Fruit fly (Drosophila melanogaster) whole organism, embryonic: ENCODE measurements around the gene Gs2.

Experiments
- Atf3 ChIP-seq: fragments of 200-800 bp; sonication (Bioruptor generic); optimal IDR thresholded peaks from 3 replicates; lab custom pipeline; 2016; ENCODE audit warnings: missing biosample characterization, missing genetic modification characterization
- Awh ChIP-seq: fragments of 200-800 bp; sonication (Bioruptor generic); IDR thresholded peaks from 2 replicates; pipeline ENCODE4, ENCODE4 v1.3.6; 2022; ENCODE audit warnings: missing biosample characterization, missing genetic modification characterization
- B-H1 ChIP-seq: fragments of 200-800 bp; sonication (Bioruptor generic); IDR thresholded peaks from 3 replicates; pipeline ENCODE4 v1.3.6; 2022; ENCODE audit warnings: missing biosample characterization, missing genetic modification characterization
- CG10274 ChIP-seq: fragments of 200-800 bp; sonication (Bioruptor generic); optimal IDR thresholded peaks from 3 replicates; lab custom pipeline; 2017; ENCODE audit warnings: missing biosample characterization, mild to moderate bottlenecking, missing genetic modification characterization
- CG10321 ChIP-seq: fragments of 200-800 bp; sonication (Bioruptor generic); IDR thresholded peaks from 2 replicates; pipeline ENCODE4 v1.3.6; 2022; ENCODE audit warnings: missing biosample characterization, missing genetic modification characterization
- CG10565 ChIP-seq: fragments of 200-800 bp; sonication (Bioruptor generic); optimal IDR thresholded peaks from 3 replicates; lab custom pipeline; 2016; ENCODE audit warnings: missing biosample characterization, mild to moderate bottlenecking, missing genetic modification characterization
- CG14014 ChIP-seq: fragments of 200-800 bp; sonication (Bioruptor generic); IDR thresholded peaks from 2 replicates; pipeline ENCODE4 v1.3.6; 2022; ENCODE audit warnings: missing biosample characterization, missing genetic modification characterization
- CG14710 ChIP-seq: fragments of 200-800 bp; sonication (Bioruptor generic); optimal IDR thresholded peaks from 3 replicates; lab custom pipeline; 2019; ENCODE audit warnings: missing biosample characterization, mild to moderate bottlenecking, missing genetic modification characterization, moderate library complexity
- CG1603 ChIP-seq: fragments of 200-800 bp; sonication (Bioruptor generic); optimal IDR thresholded peaks from 2 replicates; lab custom pipeline; 2019; ENCODE audit warnings: missing biosample characterization, mild to moderate bottlenecking, missing genetic modification characterization, moderate library complexity
- CG17359 ChIP-seq: fragments of 200-800 bp; sonication (Bioruptor generic); optimal IDR thresholded peaks from 3 replicates; lab custom pipeline; 2018; ENCODE audit warnings: missing biosample characterization, mild to moderate bottlenecking, missing genetic modification characterization, moderate library complexity
- CG17612 ChIP-seq: fragments of 200-800 bp; sonication (Bioruptor generic); IDR thresholded peaks from 2 replicates; pipeline ENCODE4 v1.3.6; 2022; ENCODE audit warnings: missing biosample characterization, missing genetic modification characterization
- CG2202 ChIP-seq: fragments of 200-800 bp; sonication (Bioruptor generic); optimal IDR thresholded peaks from 2 replicates; lab custom pipeline; 2018; ENCODE audit warnings: missing biosample characterization, mild to moderate bottlenecking, missing genetic modification characterization
- CG2712 ChIP-seq: fragments of 200-800 bp; optimal IDR thresholded peaks from 3 replicates; lab custom pipeline; 2019; ENCODE audit warnings: missing biosample characterization, mild to moderate bottlenecking, missing genetic modification characterization, moderate library complexity
- CG3065 ChIP-seq: fragments of 200-800 bp; sonication (Bioruptor generic); optimal IDR thresholded peaks from 2 replicates; lab custom pipeline; 2016; ENCODE audit warnings: missing biosample characterization, missing genetic modification characterization
- CG34376 ChIP-seq: fragments of 200-800 bp; sonication (Bioruptor generic); optimal IDR thresholded peaks from 2 replicates; lab custom pipeline; 2018; ENCODE audit warnings: missing biosample characterization, mild to moderate bottlenecking, missing genetic modification characterization
- CG4820 ChIP-seq: fragments of 200-800 bp; sonication (Bioruptor generic); optimal IDR thresholded peaks from 3 replicates; lab custom pipeline; 2016; ENCODE audit warnings: missing biosample characterization, missing genetic modification characterization
- CG5245 ChIP-seq: fragments of 200-800 bp; sonication (Bioruptor generic); optimal IDR thresholded peaks from 3 replicates; lab custom pipeline; 2016; ENCODE audit warnings: missing biosample characterization, missing genetic modification characterization
- CG6689 ChIP-seq: fragments of 200-800 bp; sonication (Bioruptor generic); IDR thresholded peaks from 2 replicates; pipeline ENCODE4 v1.3.6; 2022; ENCODE audit warnings: missing biosample characterization, missing genetic modification characterization
- CG7928 ChIP-seq: fragments of 200-800 bp; sonication (Bioruptor generic); optimal IDR thresholded peaks from 2 replicates; lab custom pipeline; 2017; ENCODE audit warnings: missing biosample characterization, mild to moderate bottlenecking, missing genetic modification characterization
- CG7963 ChIP-seq: fragments of 200-800 bp; sonication (Bioruptor generic); IDR thresholded peaks from 3 replicates; pipeline ENCODE4 v1.3.6; 2022; ENCODE audit warnings: missing biosample characterization, missing genetic modification characterization; ENCODE audit not compliant: partially characterized antibody
- CG8089 ChIP-seq: fragments of 200-800 bp; sonication (Bioruptor generic); optimal IDR thresholded peaks from 3 replicates; lab custom pipeline; 2016; ENCODE audit warnings: missing biosample characterization, missing genetic modification characterization
- CG8478 ChIP-seq: fragments of >200 bp; optimal IDR thresholded peaks from 2 replicates; lab custom pipeline; 2018
- CG9437 ChIP-seq: fragments of 200-800 bp; sonication (Bioruptor generic); optimal IDR thresholded peaks from 2 replicates; lab custom pipeline; 2018; ENCODE audit warnings: missing biosample characterization, mild to moderate bottlenecking, missing genetic modification characterization
- CG9797 ChIP-seq: fragments of 200-800 bp; sonication (Bioruptor generic); optimal IDR thresholded peaks from 3 replicates; lab custom pipeline; 2018; ENCODE audit warnings: missing biosample characterization, mild to moderate bottlenecking, missing genetic modification characterization
- CG9817 ChIP-seq: fragments of 200-800 bp; sonication (Bioruptor generic); optimal IDR thresholded peaks from 2 replicates; lab custom pipeline; 2018; ENCODE audit warnings: missing biosample characterization, mild to moderate bottlenecking, missing genetic modification characterization, moderate library complexity
- CG9876 ChIP-seq: fragments of 200-800 bp; sonication (Bioruptor generic); optimal IDR thresholded peaks from 2 replicates; lab custom pipeline; 2016; ENCODE audit warnings: missing biosample characterization, missing genetic modification characterization
- CrebB ChIP-seq: fragments of 200-800 bp; sonication (Bioruptor generic); optimal IDR thresholded peaks from 3 replicates; lab custom pipeline; 2018; ENCODE audit warnings: missing biosample characterization, mild to moderate bottlenecking, missing genetic modification characterization
- Dll ChIP-seq: fragments of 200-800 bp; sonication (Bioruptor generic); IDR thresholded peaks from 4 replicates; pipeline ENCODE4 v1.3.6; 2022; ENCODE audit warnings: missing biosample characterization, missing genetic modification characterization; ENCODE audit not compliant: partially characterized antibody
- Drgx ChIP-seq: fragments of 200-800 bp; sonication (Bioruptor generic); IDR thresholded peaks from 2 replicates; pipeline ENCODE4 v1.3.6; 2022; ENCODE audit warnings: missing biosample characterization, missing genetic modification characterization
- E2f1 ChIP-seq: fragments of 200-800 bp; sonication (Bioruptor generic); IDR thresholded peaks from 2 replicates; pipeline ENCODE4 v1.3.6; 2022; ENCODE audit warnings: missing biosample characterization, missing genetic modification characterization
- E2f2 ChIP-seq: fragments of 200-800 bp; sonication (Bioruptor generic); IDR thresholded peaks from 2 replicates; pipeline ENCODE4 v1.3.6; 2022; ENCODE audit warnings: missing biosample characterization, missing genetic modification characterization
- Gug ChIP-seq: fragments of 200-800 bp; sonication (Bioruptor generic); IDR thresholded peaks from 4 replicates; pipeline ENCODE4 v1.3.6; 2022; ENCODE audit warnings: missing biosample characterization, missing genetic modification characterization
- Hr51 ChIP-seq, 2 experiments: fragments of 200-800 bp; sonication (Bioruptor generic); optimal IDR thresholded peaks; 2 replicates in 1 of 2; 3 replicates in 1 of 2; lab custom pipeline; 2016 to 2018; ENCODE audit warnings: missing biosample characterization in 2 of 2, missing genetic modification characterization in 2 of 2, mild to moderate bottlenecking in 1 of 2, moderate library complexity in 1 of 2
- Scr ChIP-seq: fragments of 200-800 bp; sonication (Bioruptor generic); IDR thresholded peaks from 2 replicates; pipeline ENCODE4 v1.3.6; 2022; ENCODE audit warnings: missing biosample characterization, missing genetic modification characterization; ENCODE audit not compliant: partially characterized antibody
- Six4 ChIP-seq: fragments of 200-800 bp; sonication (Bioruptor generic); optimal IDR thresholded peaks from 2 replicates; lab custom pipeline; 2016; ENCODE audit warnings: missing biosample characterization, missing genetic modification characterization
- Stat92E ChIP-seq, 3 experiments: fragments of >200 bp in 2 of 3; fragments of 200-800 bp in 1 of 3; sonication (Bioruptor generic) in 1 of 3; optimal IDR thresholded peaks; 2 replicates each; lab custom pipeline; 2017 to 2019; ENCODE audit warnings: missing biosample characterization in 3 of 3, missing genetic modification characterization in 3 of 3, mild to moderate bottlenecking in 1 of 3, moderate library complexity in 1 of 3
- Taf1 ChIP-seq: fragments of 200-800 bp; sonication (Bioruptor generic); IDR thresholded peaks from 2 replicates; pipeline ENCODE4 v1.3.6; 2022; ENCODE audit warnings: missing biosample characterization, missing genetic modification characterization
- ato ChIP-seq: fragments of 200-800 bp; sonication (Bioruptor generic); IDR thresholded peaks from 2 replicates; pipeline ENCODE4 v1.3.6; 2022; ENCODE audit warnings: missing biosample characterization, missing genetic modification characterization; ENCODE audit not compliant: partially characterized antibody
- cg ChIP-seq: fragments of 200-800 bp; sonication (Bioruptor generic); optimal IDR thresholded peaks from 3 replicates; lab custom pipeline; 2019; ENCODE audit warnings: missing biosample characterization, mild to moderate bottlenecking, missing genetic modification characterization, moderate library complexity
- corto ChIP-seq: fragments of 200-800 bp; sonication (Bioruptor generic); optimal IDR thresholded peaks from 2 replicates; lab custom pipeline; 2016; ENCODE audit warnings: missing biosample characterization, mild to moderate bottlenecking, missing genetic modification characterization, moderate library complexity
- dmrt99B ChIP-seq: fragments of 200-800 bp; sonication (Bioruptor generic); optimal IDR thresholded peaks from 2 replicates; lab custom pipeline; 2018; ENCODE audit warnings: missing biosample characterization, mild to moderate bottlenecking, missing genetic modification characterization, moderate library complexity
- dysf ChIP-seq: fragments of 200-800 bp; sonication (Bioruptor generic); IDR thresholded peaks from 3 replicates; pipeline ENCODE4 v1.3.6; 2022; ENCODE audit warnings: missing biosample characterization, missing genetic modification characterization
- eyg ChIP-seq: fragments of 200-800 bp; sonication (Bioruptor generic); optimal IDR thresholded peaks from 3 replicates; lab custom pipeline; 2016; ENCODE audit warnings: missing biosample characterization, missing genetic modification characterization
- fu2 ChIP-seq: fragments of 200-800 bp; sonication (Bioruptor generic); optimal IDR thresholded peaks from 2 replicates; lab custom pipeline; 2016; ENCODE audit warnings: missing biosample characterization, missing genetic modification characterization
- gem ChIP-seq: fragments of 200-800 bp; sonication (Bioruptor generic); optimal IDR thresholded peaks from 2 replicates; lab custom pipeline; 2019; ENCODE audit warnings: missing biosample characterization, mild to moderate bottlenecking, missing genetic modification characterization, moderate library complexity
- jumu ChIP-seq: fragments of 200-800 bp; sonication (Bioruptor generic); optimal IDR thresholded peaks from 3 replicates; lab custom pipeline; 2016; ENCODE audit warnings: missing biosample characterization, missing genetic modification characterization
- lab ChIP-seq: fragments of 200-800 bp; sonication (Bioruptor generic); optimal IDR thresholded peaks from 3 replicates; lab custom pipeline; 2017; ENCODE audit warnings: missing biosample characterization, missing genetic modification characterization, mild to moderate bottlenecking, moderate library complexity, missing genetic modification reagents
- mam ChIP-seq: fragments of 200-800 bp; sonication (Bioruptor generic); optimal IDR thresholded peaks from 3 replicates; lab custom pipeline; 2016; ENCODE audit warnings: missing biosample characterization, missing genetic modification characterization
- nerfin-1 ChIP-seq: fragments of 200-800 bp; sonication (Bioruptor generic); optimal IDR thresholded peaks from 3 replicates; lab custom pipeline; 2019; ENCODE audit warnings: missing biosample characterization, mild to moderate bottlenecking, missing genetic modification characterization, moderate library complexity
- sim ChIP-seq: fragments of 200-800 bp; sonication (Bioruptor generic); IDR thresholded peaks from 2 replicates; pipeline ENCODE4 v1.3.6; 2022; ENCODE audit warnings: missing biosample characterization, missing genetic modification characterization

Gs2 gene

dm6 chrX:11451027-11451572, 28.5 kb downstream of the Gs2 start (continued):
- TF ChIP-seq CG17359 (tag; lab: Kevin White, UChicago) (peak; percentile 65), ato (GFP tag; lab: Robert Waterston, UW) (no peak), corto (GFP tag; lab: Kevin White, UChicago) (no peak), CG1603 (tag; lab: Kevin White, UChicago) (peak; percentile 64), Atf3 (GFP tag; lab: Kevin White, UChicago) (no peak), CG14014 (GFP tag; lab: Robert Waterston, UW) (peak; percentile 59), CG17612 (GFP tag; lab: Robert Waterston, UW) (0 out of 2 replicates have a peak, but pooled peaks have one; percentile 21), E2f1 (peak; percentile 43; the same call in 1 of the 2 replicates), fu2 (GFP tag; lab: Kevin White, UChicago) (peak; percentile 19), CG9437 (GFP tag; lab: Kevin White, UChicago) (no peak), mam (GFP tag; lab: Kevin White, UChicago) (peak; percentile 51), gem (peak; percentile 63), Hr51 (GFP tag; optimal IDR thresholded peaks at IDR 0.05; lab: Kevin White, UChicago) (peak; percentile 27 to 65), CG6689 (GFP tag; lab: Robert Waterston, UW) (peak; percentile 63), Six4 (GFP tag; lab: Kevin White, UChicago) (no peak), jumu (GFP tag; lab: Kevin White, UChicago) (no peak), CG2202 (tag; lab: Kevin White, UChicago) (no peak), CG14710 (no peak), CG9817 (tag; lab: Kevin White, UChicago) (peak; percentile 41), B-H1 (peak; percentile 42; the same call in 2 of the 3 replicates), Awh (0 out of 2 replicates have a peak, but pooled peaks have one; percentile 8), CG4820 (GFP tag; lab: Kevin White, UChicago) (no peak), CG10274 (GFP tag; lab: Kevin White, UChicago) (peak; percentile 9), E2f2 (GFP tag; lab: Robert Waterston, UW) (peak; percentile 24; the same call in 1 of the 2 replicates), Dll (GFP tag; lab: Robert Waterston, UW) (no peak), dmrt99B (tag; lab: Kevin White, UChicago) (peak; percentile 66), cg (no peak), Scr (no peak), CG7963 (GFP tag; lab: Robert Waterston, UW) (no peak), CG9876 (GFP tag; lab: Kevin White, UChicago) (no peak), eyg (no peak), CG34376 (no peak), Stat92E (GFP tag; optimal IDR thresholded peaks at IDR 0.05; lab: Kevin White, UChicago) (no peak), sim (GFP tag; lab: Robert Waterston, UW) (no peak), CrebB (tag; lab: Kevin White, UChicago) (peak; percentile 35), CG5245 (GFP tag; lab: Kevin White, UChicago) (no peak), CG9797 (GFP tag; lab: Kevin White, UChicago) (no peak), Gug (GFP tag; lab: Robert Waterston, UW) (peak; percentile 53; the same call in 3 of the 4 replicates), lab (GFP tag; lab: Kevin White, UChicago) (peak; percentile 60), dysf (GFP tag; lab: Robert Waterston, UW) (peak; percentile 82), CG2712 (peak; percentile 43), CG8478 (no peak), Drgx (GFP tag; lab: Robert Waterston, UW) (peak; percentile 80), CG3065 (GFP tag; lab: Kevin White, UChicago) (no peak), CG8089 (GFP tag; lab: Kevin White, UChicago) (peak; percentile 47), CG10321 (GFP tag; lab: Robert Waterston, UW) (no peak), CG10565 (GFP tag; lab: Kevin White, UChicago) (no peak), nerfin-1 (tag; lab: Kevin White, UChicago) (no peak), CG7928 (GFP tag; lab: Kevin White, UChicago) (no peak), Taf1 (GFP tag; lab: Robert Waterston, UW) (peak; percentile 47)
